Worm (Caenorhabditis elegans) whole organism, L3 larva: ENCODE measurements around the gene C40A11.2.

ENCODE experiments used
- R02D3.7 ChIP-seq: fragments of 150-350 bp; optimal IDR thresholded peaks from 2 replicates; lab custom pipeline; 2014; ENCODE audit warnings: missing biosample characterization, missing genetic modification characterization
- ama-1 ChIP-seq: fragments of 150-350 bp; optimal IDR thresholded peaks from 2 replicates; lab custom pipeline; 2018
- ceh-16 ChIP-seq: sonication (generic microtip); optimal IDR thresholded peaks from 2 replicates; lab custom pipeline; 2017; ENCODE audit warnings: missing biosample characterization, missing genetic modification characterization
- elt-1 ChIP-seq: fragments of 150-350 bp; optimal IDR thresholded peaks from 2 replicates; lab custom pipeline; 2014; ENCODE audit warnings: missing biosample characterization, missing genetic modification characterization
- fkh-2 ChIP-seq: fragments of 150-350 bp; optimal IDR thresholded peaks from 2 replicates; lab custom pipeline; 2014; ENCODE audit warnings: missing biosample characterization, missing genetic modification reagents, missing genetic modification characterization
- nfya-1 ChIP-seq: sonication (generic microtip); optimal IDR thresholded peaks from 2 replicates; lab custom pipeline; 2017; ENCODE audit warnings: missing genetic modification characterization, mild to moderate bottlenecking, missing compliant biosample characterization, antibody characterized with exemption, moderate library complexity; ENCODE audit not compliant: insufficient read depth
- nhr-28 ChIP-seq: fragments of 150-350 bp; optimal IDR thresholded peaks from 2 replicates; lab custom pipeline; 2014; ENCODE audit warnings: missing biosample characterization, missing genetic modification characterization
- snpc-4 ChIP-seq: fragments of 150-350 bp; optimal IDR thresholded peaks from 2 replicates; lab custom pipeline; 2014; ENCODE audit warnings: missing biosample characterization, missing genetic modification characterization
- zag-1 ChIP-seq: fragments of 150-350 bp; optimal IDR thresholded peaks from 2 replicates; lab custom pipeline; 2014; ENCODE audit warnings: missing biosample characterization, missing genetic modification characterization
- ztf-11 ChIP-seq: fragments of 150-350 bp; optimal IDR thresholded peaks from 2 replicates; lab custom pipeline; 2014; ENCODE audit warnings: missing biosample characterization, missing genetic modification characterization

ce11 chrII:2140817-2141216, 5.9 kb upstream of the C40A11.2 start, which contains the start of gene C40A11.3:
- TF ChIP-seq snpc-4 (tag; lab: Kevin White, UChicago) (no peak), ceh-16 (tag; lab: Kevin White, UChicago) (no peak), nhr-28 (tag; lab: Kevin White, UChicago) (no peak), ama-1 (lab: Kevin White, UChicago) (no peak), fkh-2 (tag; lab: Kevin White, UChicago) (no peak), R02D3.7 (tag; lab: Kevin White, UChicago) (no peak), zag-1 (tag; lab: Kevin White, UChicago) (no peak), nfya-1 (tag; lab: Kevin White, UChicago) (no peak), elt-1 (tag; lab: Kevin White, UChicago) (no peak), ztf-11 (tag; lab: Kevin White, UChicago) (no peak)
